Fruit fly (Drosophila melanogaster): Measurements from ENCODE around the gene CG31659.

The CG31659 gene

dm6 chr2L:1316422-1316821 lies 43.2 kb downstream of the CG31659 start (continued):
- TF ChIP-seq CG10209 (GFP tag; optimal IDR thresholded peaks at IDR 0.05) (no peak), CG12104 (GFP tag; optimal IDR thresholded peaks at IDR 0.05) (no peak), CG12219 (GFP tag; optimal IDR thresholded peaks at IDR 0.05) (peak; percentile 6), Xbp1 (GFP tag; optimal IDR thresholded peaks at IDR 0.05) (peak; percentile 45), CG4360 (GFP tag; IDR thresholded peaks at IDR 0.05) (no peak), vvl (GFP tag; IDR thresholded peaks at IDR 0.05) (peak; percentile 57), H2.0 (GFP tag; IDR thresholded peaks at IDR 0.05) (no peak), CG32532 (GFP tag; IDR thresholded peaks at IDR 0.05) (no peak), CG11398 (GFP tag; optimal IDR thresholded peaks at IDR 0.05) (no peak), Antp (GFP tag; optimal IDR thresholded peaks at IDR 0.05) (peak; percentile 44), zfh2 (GFP tag; optimal IDR thresholded peaks at IDR 0.05) (no peak), sr (GFP tag; IDR thresholded peaks at IDR 0.05) (no peak), CkIIα-i1 (GFP tag; IDR thresholded peaks at IDR 0.05) (no peak), CG3995 (GFP tag; optimal IDR thresholded peaks at IDR 0.05) (no peak), CG12155 (GFP tag; optimal IDR thresholded peaks at IDR 0.05) (no peak), Sry-β (GFP tag; optimal IDR thresholded peaks at IDR 0.05) (no peak), pzg (GFP tag; optimal IDR thresholded peaks at IDR 0.05) (no peak), ase (GFP tag; IDR thresholded peaks at IDR 0.05) (0 out of 3 replicates have a peak, but pooled peaks have one; percentile 36), ro (GFP tag; IDR thresholded peaks at IDR 0.05) (no peak), CG1832 (GFP tag; optimal IDR thresholded peaks at IDR 0.05) (no peak), TFAM (GFP tag; optimal IDR thresholded peaks at IDR 0.05) (no peak), Jarid2 (GFP tag; optimal IDR thresholded peaks at IDR 0.05) (no peak), CG12942 (GFP tag; optimal IDR thresholded peaks at IDR 0.05) (no peak), sd (tag; optimal IDR thresholded peaks at IDR 0.05) (no peak), CG7786 (GFP tag; optimal IDR thresholded peaks at IDR 0.05) (peak; percentile 9), Neu2 (GFP tag; optimal IDR thresholded peaks at IDR 0.05; ENCODE audit: borderline replicate concordance) (no peak), CG1603 (tag; optimal IDR thresholded peaks at IDR 0.05) (peak; percentile 53), CG13894 (tag; optimal IDR thresholded peaks at IDR 0.05) (no peak), zf30C (GFP tag; optimal IDR thresholded peaks at IDR 0.05) (no peak), chn (GFP tag; optimal IDR thresholded peaks at IDR 0.05) (no peak), CG2202 (tag; optimal IDR thresholded peaks at IDR 0.05) (no peak), rib (GFP tag; IDR thresholded peaks at IDR 0.05) (no peak), CG2116 (GFP tag; optimal IDR thresholded peaks at IDR 0.05) (no peak), CG16813 (GFP tag; IDR thresholded peaks at IDR 0.05; ENCODE audit: partially characterized antibody) (no peak), Atf3 (GFP tag; optimal IDR thresholded peaks at IDR 0.05) (no peak), HLH4C (GFP tag; IDR thresholded peaks at IDR 0.05; ENCODE audit: partially characterized antibody) (no peak), Hand (GFP tag; optimal IDR thresholded peaks at IDR 0.05) (no peak), CG34224 (GFP tag; IDR thresholded peaks at IDR 0.05; ENCODE audit: partially characterized antibody) (no peak), CG15479 (GFP tag; optimal IDR thresholded peaks at IDR 0.05) (no peak), toy (GFP tag; IDR thresholded peaks at IDR 0.05) (no peak), gro (GFP tag; optimal IDR thresholded peaks at IDR 0.05) (no peak), D19B (GFP tag; optimal IDR thresholded peaks at IDR 0.05) (no peak), Stat92E (GFP tag; optimal IDR thresholded peaks at IDR 0.05) (no peak), gem (tag; optimal IDR thresholded peaks at IDR 0.05) (peak; percentile 54), Abd-B (GFP tag; optimal IDR thresholded peaks at IDR 0.05) (no peak), Blimp-1 (GFP tag; optimal IDR thresholded peaks at IDR 0.05) (peak; percentile 49), CG42726 (GFP tag; IDR thresholded peaks at IDR 0.05; ENCODE audit: partially characterized antibody) (no peak), Oaz (GFP tag; IDR thresholded peaks at IDR 0.05) (no peak), Sox100B (GFP tag; optimal IDR thresholded peaks at IDR 0.05) (no peak), CG8478 (optimal IDR thresholded peaks at IDR 0.05) (no peak), cad (GFP tag; optimal IDR thresholded peaks at IDR 0.05) (no peak)

Data from whole organism, embryonic.